Worm (Caenorhabditis elegans): ENCODE data around the gene F23B12.7.

DNA sequence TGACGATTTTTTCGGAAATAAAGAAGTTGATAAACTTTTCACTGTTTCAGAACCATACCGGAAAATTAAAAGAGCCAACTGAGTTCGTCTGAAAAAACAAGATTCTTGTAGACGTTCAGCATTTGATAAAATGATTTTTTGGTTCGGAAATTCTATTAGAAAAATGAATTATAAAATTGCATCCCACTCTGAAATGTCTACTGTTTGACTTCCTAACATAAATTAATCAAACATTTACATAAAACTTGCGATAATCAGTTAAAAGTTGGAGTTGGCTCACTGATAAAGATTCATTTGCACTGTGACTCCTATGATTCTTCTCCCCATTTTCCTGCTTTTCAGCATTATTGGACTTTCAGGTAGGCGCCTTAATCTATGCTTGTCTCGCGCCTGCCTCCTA, 19.4 kb downstream of the F23B12.7 start, which contains the start of gene clec-57:
- no peak for TF ChIP-seq W03F9.2 (tag; optimal IDR thresholded peaks at IDR 0.05)
- no peak for TF ChIP-seq him-1 (tag; optimal IDR thresholded peaks at IDR 0.05)
- no peak for TF ChIP-seq dao-5 (tag; optimal IDR thresholded peaks at IDR 0.05)
